Worm (Caenorhabditis elegans) whole organism, late embryonic: ENCODE measurements around the gene slc-36.5.

Source experiments
- ceh-9 ChIP-seq: sonication (generic microtip); optimal IDR thresholded peaks from 2 replicates; lab custom pipeline; 2016; ENCODE audit warnings: mild to moderate bottlenecking, missing genetic modification characterization, inconsistent platforms, missing compliant biosample characterization
- fkh-10 ChIP-seq: fragments of 150-350 bp; optimal IDR thresholded peaks from 2 replicates; lab custom pipeline; 2014; ENCODE audit warnings: missing biosample characterization, missing genetic modification reagents, missing genetic modification characterization
- hlh-30 ChIP-seq: sonication (generic microtip); optimal IDR thresholded peaks from 2 replicates; lab custom pipeline; 2017; ENCODE audit warnings: antibody characterized with exemption, missing genetic modification characterization, missing compliant biosample characterization; ENCODE audit not compliant: insufficient read depth
- lin-11 ChIP-seq: fragments of 200-800 bp; sonication (Bioruptor generic); optimal IDR thresholded peaks from 2 replicates; lab custom pipeline; 2018; ENCODE audit warnings: mild to moderate bottlenecking, missing genetic modification characterization, missing compliant biosample characterization
- odd-2 ChIP-seq: sonication (generic microtip); optimal IDR thresholded peaks from 2 replicates; lab custom pipeline; 2017; ENCODE audit warnings: antibody characterized with exemption, mild to moderate bottlenecking, missing genetic modification characterization, missing compliant biosample characterization
- syd-9 ChIP-seq: sonication (generic microtip); optimal IDR thresholded peaks from 2 replicates; lab custom pipeline; 2016; ENCODE audit warnings: mild to moderate bottlenecking, missing genetic modification characterization, moderate library complexity, missing compliant biosample characterization
- tbx-2 ChIP-seq: sonication (generic microtip); optimal IDR thresholded peaks from 2 replicates; lab custom pipeline; 2016; ENCODE audit warnings: missing genetic modification characterization, missing compliant biosample characterization
- unc-55 ChIP-seq: sonication (generic microtip); optimal IDR thresholded peaks from 2 replicates; lab custom pipeline; 2017; ENCODE audit warnings: missing biosample characterization, missing genetic modification reagents, missing genetic modification characterization

- TF ChIP-seq fkh-10, result no peak
- no peak for TF ChIP-seq ceh-9 (tag; lab: Kevin White, UChicago)
- TF ChIP-seq syd-9, result no peak
- TF ChIP-seq hlh-30 (tag; lab: Kevin White, UChicago), result no peak
- TF ChIP-seq lin-11 (tag; lab: Kevin White, UChicago), result no peak
- TF ChIP-seq tbx-2, result no peak
- TF ChIP-seq unc-55 (GFP tag; lab: Kevin White, UChicago), result no peak
- TF ChIP-seq odd-2 (tag; lab: Kevin White, UChicago), result no peak
Measured at ce11 chrII:6888211-6888610, 11.4 kb upstream of the slc-36.5 start.
